Fruit fly (Drosophila melanogaster) whole organism, embryonic: ENCODE data around the gene isoQC.

Source experiments
- CG10147 ChIP-seq: fragments of 200-800 bp; sonication (Bioruptor generic); optimal IDR thresholded peaks from 2 replicates; lab custom pipeline; 2019; ENCODE audit warnings: missing biosample characterization, mild to moderate bottlenecking, missing genetic modification characterization, moderate library complexity
- CG10267 ChIP-seq: fragments of 200-800 bp; sonication (Bioruptor generic); optimal IDR thresholded peaks from 2 replicates; lab custom pipeline; 2018; ENCODE audit warnings: missing biosample characterization, mild to moderate bottlenecking, missing genetic modification characterization, moderate library complexity
- CG10543 ChIP-seq: fragments of 200-800 bp; sonication (Bioruptor generic); optimal IDR thresholded peaks from 3 replicates; lab custom pipeline; 2017; ENCODE audit warnings: missing biosample characterization, mild to moderate bottlenecking, missing genetic modification characterization, moderate library complexity
- CG1233 ChIP-seq: fragments of 200-800 bp; sonication (Bioruptor generic); optimal IDR thresholded peaks from 4 replicates; lab custom pipeline; 2018; ENCODE audit warnings: missing biosample characterization, mild to moderate bottlenecking, missing genetic modification characterization
- CG13894 ChIP-seq: fragments of 200-800 bp; sonication (Bioruptor generic); optimal IDR thresholded peaks from 3 replicates; lab custom pipeline; 2018; ENCODE audit warnings: missing biosample characterization, mild to moderate bottlenecking, missing genetic modification characterization, moderate library complexity
- CG15011 ChIP-seq: fragments of 200-800 bp; sonication (Bioruptor generic); optimal IDR thresholded peaks from 3 replicates; lab custom pipeline; 2018; ENCODE audit warnings: missing biosample characterization, mild to moderate bottlenecking, missing genetic modification characterization
- CG1603 ChIP-seq: fragments of 200-800 bp; sonication (Bioruptor generic); optimal IDR thresholded peaks from 2 replicates; lab custom pipeline; 2019; ENCODE audit warnings: missing biosample characterization, mild to moderate bottlenecking, missing genetic modification characterization, moderate library complexity
- CG17359 ChIP-seq: fragments of 200-800 bp; sonication (Bioruptor generic); optimal IDR thresholded peaks from 3 replicates; lab custom pipeline; 2018; ENCODE audit warnings: missing biosample characterization, mild to moderate bottlenecking, missing genetic modification characterization, moderate library complexity
- CG17829 ChIP-seq: fragments of 200-800 bp; optimal IDR thresholded peaks from 2 replicates; lab custom pipeline; 2019; ENCODE audit warnings: missing biosample characterization, mild to moderate bottlenecking, missing genetic modification characterization, moderate library complexity
- CG18599 ChIP-seq: fragments of 200-800 bp; sonication (Bioruptor generic); optimal IDR thresholded peaks from 3 replicates; lab custom pipeline; 2017; ENCODE audit warnings: missing biosample characterization, missing genetic modification characterization, mild to moderate bottlenecking, moderate library complexity, missing genetic modification reagents
- CG2712 ChIP-seq: fragments of 200-800 bp; optimal IDR thresholded peaks from 3 replicates; lab custom pipeline; 2019; ENCODE audit warnings: missing biosample characterization, mild to moderate bottlenecking, missing genetic modification characterization, moderate library complexity
- CG34376 ChIP-seq: fragments of 200-800 bp; sonication (Bioruptor generic); optimal IDR thresholded peaks from 2 replicates; lab custom pipeline; 2018; ENCODE audit warnings: missing biosample characterization, mild to moderate bottlenecking, missing genetic modification characterization
- CG34422 ChIP-seq: fragments of 200-800 bp; sonication (Bioruptor generic); IDR thresholded peaks from 3 replicates; pipeline ENCODE4 v1.3.6; 2022; ENCODE audit warnings: missing biosample characterization, missing genetic modification characterization
- CG3847 ChIP-seq: fragments of 200-800 bp; sonication (Bioruptor generic); IDR thresholded peaks from 2 replicates; pipeline ENCODE4 v1.3.6; 2022; ENCODE audit warnings: missing biosample characterization, missing genetic modification characterization
- CG4617 ChIP-seq: fragments of 200-800 bp; sonication (Bioruptor generic); optimal IDR thresholded peaks from 3 replicates; lab custom pipeline; 2016; ENCODE audit warnings: missing biosample characterization, missing genetic modification characterization, borderline replicate concordance
- CG6813 ChIP-seq: fragments of 200-800 bp; sonication (Bioruptor generic); optimal IDR thresholded peaks from 2 replicates; lab custom pipeline; 2017; ENCODE audit warnings: missing biosample characterization, missing genetic modification characterization, mild to moderate bottlenecking, moderate library complexity, missing genetic modification reagents
- CG8388 ChIP-seq: fragments of 200-800 bp; sonication (Bioruptor generic); optimal IDR thresholded peaks from 2 replicates; lab custom pipeline; 2019; ENCODE audit warnings: missing biosample characterization, mild to moderate bottlenecking, missing genetic modification characterization, moderate library complexity
- CoRest ChIP-seq: fragments of 200-800 bp; sonication (Bioruptor generic); optimal IDR thresholded peaks from 3 replicates; lab custom pipeline; 2018; ENCODE audit warnings: missing biosample characterization, mild to moderate bottlenecking, missing genetic modification characterization, moderate library complexity
- Doc3 ChIP-seq: fragments of 200-800 bp; sonication (Bioruptor generic); IDR thresholded peaks from 3 replicates; pipeline ENCODE4 v1.3.6; 2022; ENCODE audit warnings: missing biosample characterization, missing genetic modification characterization; ENCODE audit not compliant: partially characterized antibody
- Drgx ChIP-seq: fragments of 200-800 bp; sonication (Bioruptor generic); IDR thresholded peaks from 2 replicates; pipeline ENCODE4 v1.3.6; 2022; ENCODE audit warnings: missing biosample characterization, missing genetic modification characterization
- E2f1 ChIP-seq: fragments of 200-800 bp; sonication (Bioruptor generic); IDR thresholded peaks from 2 replicates; pipeline ENCODE4 v1.3.6; 2022; ENCODE audit warnings: missing biosample characterization, missing genetic modification characterization
- Fer1 ChIP-seq: fragments of 200-800 bp; sonication (Bioruptor generic); optimal IDR thresholded peaks from 2 replicates; lab custom pipeline; 2017; ENCODE audit warnings: missing biosample characterization, mild to moderate bottlenecking, missing genetic modification characterization
- HLHmδ ChIP-seq: fragments of 200-800 bp; sonication (Bioruptor generic); optimal IDR thresholded peaks from 2 replicates; lab custom pipeline; 2018; ENCODE audit warnings: missing biosample characterization, mild to moderate bottlenecking, missing genetic modification characterization, moderate library complexity
- Lhr ChIP-seq: fragments of 200-800 bp; sonication (Bioruptor generic); optimal IDR thresholded peaks from 3 replicates; lab custom pipeline; 2017; ENCODE audit warnings: mild to moderate bottlenecking, missing biosample characterization, missing genetic modification reagents, missing genetic modification characterization
- Med ChIP-seq: fragments of 200-800 bp; sonication (Bioruptor generic); peaks from one replicate; lab custom pipeline; 2016; ENCODE audit warnings: missing biosample characterization, missing genetic modification characterization, mild to moderate bottlenecking, inconsistent platforms, moderate library complexity
- Nf-YB ChIP-seq: fragments of 200-800 bp; sonication (Bioruptor generic); optimal IDR thresholded peaks from 3 replicates; lab custom pipeline; 2019; ENCODE audit warnings: missing biosample characterization, mild to moderate bottlenecking, missing genetic modification characterization, moderate library complexity
- PHDP ChIP-seq: fragments of 200-800 bp; sonication (Bioruptor generic); optimal IDR thresholded peaks from 3 replicates; lab custom pipeline; 2018; ENCODE audit warnings: missing biosample characterization, mild to moderate bottlenecking, missing genetic modification characterization, moderate library complexity
- Xbp1 ChIP-seq: fragments of 200-800 bp; sonication (Bioruptor generic); optimal IDR thresholded peaks from 3 replicates; lab custom pipeline; 2016; ENCODE audit warnings: missing biosample characterization, mild to moderate bottlenecking, missing genetic modification characterization
- bbx ChIP-seq: fragments of 200-800 bp; sonication (Bioruptor generic); IDR thresholded peaks from 2 replicates; pipeline ENCODE4 v1.3.6; 2022; ENCODE audit warnings: missing biosample characterization, missing genetic modification characterization; ENCODE audit not compliant: partially characterized antibody
- cas ChIP-seq: fragments of 200-800 bp; sonication (Bioruptor generic); IDR thresholded peaks from 2 replicates; pipeline ENCODE4 v1.3.6; 2022; ENCODE audit warnings: missing biosample characterization, missing genetic modification characterization
- cg ChIP-seq: fragments of 200-800 bp; sonication (Bioruptor generic); optimal IDR thresholded peaks from 3 replicates; lab custom pipeline; 2019; ENCODE audit warnings: missing biosample characterization, mild to moderate bottlenecking, missing genetic modification characterization, moderate library complexity
- chm ChIP-seq: fragments of 200-800 bp; sonication (Bioruptor generic); IDR thresholded peaks from 2 replicates; pipeline ENCODE4 v1.3.6; 2022; ENCODE audit warnings: missing biosample characterization, missing genetic modification characterization
- da ChIP-seq: fragments of 200-800 bp; sonication (Bioruptor generic); optimal IDR thresholded peaks from 2 replicates; lab custom pipeline; 2016; ENCODE audit warnings: missing biosample characterization, missing genetic modification characterization
- eve ChIP-seq, 2 experiments: fragments of >200 bp; optimal IDR thresholded peaks; 2 replicates each; lab custom pipeline; 2017; ENCODE audit warnings: missing biosample characterization in 2 of 2, missing genetic modification characterization in 2 of 2
- hkb ChIP-seq, 2 experiments: fragments of 200-800 bp in 1 of 2; fragments of >200 bp in 1 of 2; sonication (Bioruptor generic) in 1 of 2; IDR thresholded peaks in 1 of 2; optimal IDR thresholded peaks in 1 of 2; 2 replicates each; pipeline versions ENCODE4 v1.3.6 to Lab custom; 2017 to 2022; ENCODE audit warnings: missing biosample characterization in 1 of 2, missing genetic modification characterization in 1 of 2
- kni ChIP-seq: fragments of 200-800 bp; sonication (Bioruptor generic); optimal IDR thresholded peaks from 3 replicates; lab custom pipeline; 2017; ENCODE audit warnings: mild to moderate bottlenecking, missing biosample characterization, missing genetic modification reagents, missing genetic modification characterization
- lbe ChIP-seq: fragments of 200-800 bp; sonication (Bioruptor generic); optimal IDR thresholded peaks from 2 replicates; lab custom pipeline; 2016; ENCODE audit warnings: missing biosample characterization, mild to moderate bottlenecking, missing genetic modification characterization
- lola ChIP-seq, 3 experiments: fragments of >200 bp in 2 of 3; fragments of 200-800 bp in 1 of 3; sonication (Bioruptor generic) in 1 of 3; optimal IDR thresholded peaks; 2 replicates each; lab custom pipeline; 2017 to 2019; ENCODE audit warnings: missing biosample characterization in 3 of 3, missing genetic modification characterization in 3 of 3, mild to moderate bottlenecking in 1 of 3, moderate library complexity in 1 of 3
- nerfin-1 ChIP-seq: fragments of 200-800 bp; sonication (Bioruptor generic); optimal IDR thresholded peaks from 3 replicates; lab custom pipeline; 2019; ENCODE audit warnings: missing biosample characterization, mild to moderate bottlenecking, missing genetic modification characterization, moderate library complexity
- oc ChIP-seq: fragments of 200-800 bp; sonication (Bioruptor generic); optimal IDR thresholded peaks from 2 replicates; lab custom pipeline; 2018; ENCODE audit warnings: missing biosample characterization, mild to moderate bottlenecking, missing genetic modification characterization, moderate library complexity
- phol ChIP-seq: fragments of 200-800 bp; sonication (Bioruptor generic); optimal IDR thresholded peaks from 3 replicates; lab custom pipeline; 2018; ENCODE audit warnings: missing biosample characterization, mild to moderate bottlenecking, missing genetic modification characterization, moderate library complexity
- sd ChIP-seq: fragments of 200-800 bp; sonication (Bioruptor generic); optimal IDR thresholded peaks from 3 replicates; lab custom pipeline; 2018; ENCODE audit warnings: missing biosample characterization, mild to moderate bottlenecking, missing genetic modification characterization, moderate library complexity
- sob ChIP-seq: fragments of 200-800 bp; sonication (Bioruptor generic); IDR thresholded peaks from 2 replicates; pipeline ENCODE4 v1.3.6; 2022; ENCODE audit warnings: missing biosample characterization, missing genetic modification characterization
- sqz ChIP-seq: fragments of 200-800 bp; sonication (Bioruptor generic); optimal IDR thresholded peaks from 3 replicates; lab custom pipeline; 2018; ENCODE audit warnings: missing biosample characterization, mild to moderate bottlenecking, missing genetic modification characterization
- vvl ChIP-seq: fragments of 200-800 bp; sonication (Bioruptor generic); IDR thresholded peaks from 2 replicates; pipeline ENCODE4 v1.3.6; 2022; ENCODE audit warnings: missing biosample characterization, missing genetic modification characterization
- zen ChIP-seq: fragments of 200-800 bp; sonication (Bioruptor generic); optimal IDR thresholded peaks from 3 replicates; lab custom pipeline; 2018; ENCODE audit warnings: missing biosample characterization, mild to moderate bottlenecking, missing genetic modification characterization, moderate library complexity

The isoQC gene

DNA sequence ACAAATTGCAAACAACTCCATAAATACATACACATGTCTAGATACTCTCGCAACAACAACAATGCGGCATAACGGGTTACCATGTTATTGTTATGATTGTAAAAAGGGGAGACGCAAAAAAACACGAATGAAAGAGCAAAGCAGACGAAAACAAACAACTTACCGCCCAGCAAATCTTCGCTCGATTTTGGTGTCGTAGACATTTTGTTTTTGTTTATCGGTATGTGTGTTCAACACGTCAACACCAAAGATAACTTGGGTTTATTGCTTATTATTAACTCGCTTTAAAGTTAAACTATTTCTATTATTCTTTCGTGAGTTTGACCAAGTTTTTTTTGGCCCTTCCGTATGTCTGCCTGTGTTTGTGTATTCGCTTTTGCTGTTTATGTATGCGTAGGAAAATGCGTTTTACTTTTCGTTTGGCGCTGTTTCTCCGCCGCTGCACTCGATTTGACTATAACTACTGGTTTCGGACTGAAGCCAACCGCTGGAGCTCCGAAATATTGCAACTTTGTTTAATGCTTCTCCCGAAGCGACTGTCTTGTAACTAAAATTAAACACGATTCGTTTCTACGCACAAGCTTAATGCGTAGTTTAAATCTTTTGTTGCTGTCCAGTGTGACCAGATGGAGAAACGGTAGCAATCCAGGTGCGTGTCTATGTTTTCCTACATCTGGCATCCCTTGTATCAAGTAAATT, 44.7 kb downstream of the isoQC start, which contains the start of gene BNIP3 (continued):
- TF ChIP-seq sob, result 0 out of 2 replicates have a peak, but pooled peaks have one; percentile 13
- peak; percentile 6 for TF ChIP-seq CG2712 (tag; lab: Kevin White, UChicago)
- TF ChIP-seq CG6813 (GFP tag; lab: Kevin White, UChicago), result no peak
- peak; percentile 35; the same call in 1 of the 2 replicates for TF ChIP-seq CG3847 (GFP tag; lab: Robert Waterston, UW)
- peak; percentile 17 for TF ChIP-seq CG18599
- TF ChIP-seq phol (tag; lab: Kevin White, UChicago), result peak; percentile 22
- peak; percentile 12 for TF ChIP-seq lbe (GFP tag; lab: Kevin White, UChicago)
- no peak for TF ChIP-seq CG15011
- peak; percentile 77 for TF ChIP-seq cg (GFP tag; lab: Kevin White, UChicago)
- TF ChIP-seq CG10543 (GFP tag; lab: Kevin White, UChicago), result peak; percentile 68
- TF ChIP-seq da (GFP tag; lab: Kevin White, UChicago), result no peak
- peak; percentile 59 for TF ChIP-seq CG34376 (GFP tag; lab: Kevin White, UChicago)
- TF ChIP-seq kni (GFP tag; lab: Kevin White, UChicago), result peak; percentile 5
- peak; percentile 10 for TF ChIP-seq zen (tag; lab: Kevin White, UChicago)
- no peak for TF ChIP-seq Doc3 (GFP tag; lab: Robert Waterston, UW)
- TF ChIP-seq eve (GFP tag; optimal IDR thresholded peaks at IDR 0.05; lab: Kevin White, UChicago), result peak in 1 of 2 experiments; percentile 68
- peak; percentile 67 for TF ChIP-seq sd (tag; lab: Kevin White, UChicago)
- peak; percentile 23; the same call in 1 of the 3 replicates for TF ChIP-seq CG34422 (GFP tag; lab: Robert Waterston, UW)
- 0 out of 2 replicates have a peak, but pooled peaks have one; percentile 22 for TF ChIP-seq vvl (GFP tag; lab: Robert Waterston, UW)
- no peak for TF ChIP-seq cas
- TF ChIP-seq Fer1, result peak; percentile 6
- TF ChIP-seq Drgx, result 0 out of 2 replicates have a peak, but pooled peaks have one; percentile 2
- no peak for TF ChIP-seq PHDP (tag; lab: Kevin White, UChicago)
- peak; percentile 69 for TF ChIP-seq sqz
- peak; percentile 7 for TF ChIP-seq CG4617 (GFP tag; lab: Kevin White, UChicago)
- TF ChIP-seq CG13894, result peak; percentile 50
- TF ChIP-seq CG1233 (GFP tag; lab: Kevin White, UChicago), result no peak
- TF ChIP-seq oc, result peak; percentile 26
- peak; percentile 27 for TF ChIP-seq CoRest (tag; lab: Kevin White, UChicago)
- peak; percentile 6 for TF ChIP-seq Xbp1 (GFP tag; lab: Kevin White, UChicago)
- peak; percentile 24 for TF ChIP-seq Nf-YB (GFP tag; lab: Kevin White, UChicago)
- TF ChIP-seq HLHmδ (GFP tag; lab: Kevin White, UChicago), result peak; percentile 40
- TF ChIP-seq CG17359 (tag; lab: Kevin White, UChicago), result peak; percentile 20
- TF ChIP-seq CG8388 (GFP tag; lab: Kevin White, UChicago), result no peak
- TF ChIP-seq Lhr (GFP tag; lab: Kevin White, UChicago), result peak; percentile 38
- TF ChIP-seq E2f1 (GFP tag; lab: Robert Waterston, UW), result 0 out of 2 replicates have a peak, but pooled peaks have one; percentile 17
- TF ChIP-seq chm (GFP tag; lab: Robert Waterston, UW), result peak; percentile 11; the same call in 1 of the 2 replicates
- TF ChIP-seq CG10147 (GFP tag; lab: Kevin White, UChicago), result peak; percentile 51
- TF ChIP-seq lola (GFP tag; optimal IDR thresholded peaks at IDR 0.05; lab: Kevin White, UChicago), result no peak
- TF ChIP-seq Med (GFP tag; lab: Kevin White, UChicago), result peak; percentile 51
- TF ChIP-seq nerfin-1 (tag; lab: Kevin White, UChicago), result peak; percentile 39
- TF ChIP-seq bbx, result peak; percentile 58
- peak; percentile 18 for TF ChIP-seq CG17829 (tag; lab: Kevin White, UChicago)
- TF ChIP-seq CG1603 (tag; lab: Kevin White, UChicago), result peak; percentile 61
- peak; percentile 27 for TF ChIP-seq CG10267 (tag; lab: Kevin White, UChicago)
- TF ChIP-seq hkb (optimal IDR thresholded peaks at IDR 0.05; lab: Kevin White, UChicago), result peak; percentile 34
- TF ChIP-seq hkb (GFP tag; IDR thresholded peaks at IDR 0.05; lab: Robert Waterston, UW), result no peak
